Worm (Caenorhabditis elegans) whole organism, L4 larva: Measurements from ENCODE around the gene col-185.
A peak's percentile ranks its signal among the peaks of the same experiment; 100 is the strongest.

Experiments used
- F49E8.2 ChIP-seq: sonication (generic microtip); optimal IDR thresholded peaks from 2 replicates; lab custom pipeline; 2016; ENCODE audit warnings: missing compliant biosample characterization, mild to moderate bottlenecking, missing genetic modification characterization, borderline replicate concordance
- T20F7.1 ChIP-seq: fragments of 200-800 bp; sonication (Bioruptor generic); optimal IDR thresholded peaks from 2 replicates; lab custom pipeline; 2018; ENCODE audit warnings: mild to moderate bottlenecking, missing genetic modification characterization, missing compliant biosample characterization
- ZK546.5 ChIP-seq, 2 experiments: sonication (generic microtip); optimal IDR thresholded peaks; 2 replicates each; lab custom pipeline; 2017; ENCODE audit warnings: missing biosample characterization in 2 of 2, missing genetic modification characterization in 2 of 2
- aha-1 ChIP-seq: fragments of 150-350 bp; peaks from one replicate; lab custom pipeline; 2014; ENCODE audit warnings: missing biosample characterization, missing genetic modification characterization
- aly-2 ChIP-seq: sonication (generic microtip); optimal IDR thresholded peaks from 2 replicates; lab custom pipeline; 2018; ENCODE audit warnings: missing biosample characterization, missing genetic modification characterization
- ama-1 ChIP-seq: fragments of 150-350 bp; optimal IDR thresholded peaks from 2 replicates; lab custom pipeline; 2014; ENCODE audit warnings: inconsistent platforms, mixed read lengths
- ceh-20 ChIP-seq: fragments of 200-800 bp; sonication (Bioruptor generic); IDR thresholded peaks from 2 replicates; pipeline ENCODE4 v1.3.6; 2022; ENCODE audit warnings: missing genetic modification reagents, missing genetic modification characterization, missing compliant biosample characterization
- ceh-28 ChIP-seq: fragments of 150-350 bp; optimal IDR thresholded peaks from 2 replicates; lab custom pipeline; 2014; ENCODE audit warnings: missing biosample characterization, missing genetic modification reagents, missing genetic modification characterization
- ceh-32 ChIP-seq: sonication (generic microtip); optimal IDR thresholded peaks from 2 replicates; lab custom pipeline; 2016; ENCODE audit warnings: mild to moderate bottlenecking, missing genetic modification characterization, missing compliant biosample characterization; ENCODE audit not compliant: poor library complexity
- ces-1 ChIP-seq: fragments of 150-350 bp; sonication (generic microtip); optimal IDR thresholded peaks from 4 replicates; lab custom pipeline; 2014; ENCODE audit warnings: missing biosample characterization, missing genetic modification reagents, missing genetic modification characterization
- cey-2 ChIP-seq: sonication (generic microtip); optimal IDR thresholded peaks from 3 replicates; lab custom pipeline; 2017; ENCODE audit warnings: missing genetic modification characterization, mild to moderate bottlenecking, missing compliant biosample characterization, antibody characterized with exemption, borderline replicate concordance; ENCODE audit not compliant: insufficient read depth
- ctbp-1 ChIP-seq: fragments of 200-800 bp; sonication (Bioruptor generic); IDR thresholded peaks from 2 replicates; pipeline ENCODE4 v1.3.6; 2022; ENCODE audit warnings: missing genetic modification reagents, missing genetic modification characterization, missing compliant biosample characterization
- daf-16 ChIP-seq, 3 experiments: sonication (generic microtip); optimal IDR thresholded peaks; 2 replicates each; lab custom pipeline; 2016 to 2017; ENCODE audit warnings: missing genetic modification characterization in 3 of 3, missing genetic modification reagents in 3 of 3, mild to moderate bottlenecking in 2 of 3, missing compliant biosample characterization in 2 of 3, missing biosample characterization in 1 of 3, moderate library complexity in 1 of 3
- dmd-6 ChIP-seq: fragments of 200-800 bp; sonication (Bioruptor generic); IDR thresholded peaks from 2 replicates; pipeline ENCODE4 v1.3.6; 2022; ENCODE audit warnings: missing genetic modification reagents, missing genetic modification characterization, missing compliant biosample characterization
- dpl-1 ChIP-seq: fragments of 150-350 bp; optimal IDR thresholded peaks from 2 replicates; lab custom pipeline; 2014; ENCODE audit warnings: missing biosample characterization, missing genetic modification reagents, missing genetic modification characterization
- dve-1 ChIP-seq: sonication (generic microtip); optimal IDR thresholded peaks from 2 replicates; lab custom pipeline; 2017; ENCODE audit warnings: antibody characterized with exemption, mild to moderate bottlenecking, missing genetic modification characterization, missing compliant biosample characterization; ENCODE audit not compliant: insufficient read depth
- fkh-10 ChIP-seq: fragments of 150-350 bp; optimal IDR thresholded peaks from 2 replicates; lab custom pipeline; 2014; ENCODE audit warnings: missing biosample characterization, missing genetic modification reagents, missing genetic modification characterization
- hlh-11 ChIP-seq: fragments of 200-800 bp; sonication (Bioruptor generic); optimal IDR thresholded peaks from 2 replicates; lab custom pipeline; 2018; ENCODE audit warnings: mild to moderate bottlenecking, missing genetic modification characterization, missing compliant biosample characterization
- hlh-30 ChIP-seq: sonication (generic microtip); optimal IDR thresholded peaks from 2 replicates; lab custom pipeline; 2017; ENCODE audit warnings: antibody characterized with exemption, mild to moderate bottlenecking, missing genetic modification characterization, missing compliant biosample characterization; ENCODE audit not compliant: insufficient read depth
- lim-7 ChIP-seq: fragments of 200-800 bp; sonication (Bioruptor generic); IDR thresholded peaks from 2 replicates; pipeline ENCODE4 v1.3.6; 2022; ENCODE audit warnings: missing genetic modification characterization, missing compliant biosample characterization
- lsy-2 ChIP-seq, 2 experiments: fragments of 150-350 bp in 1 of 2; sonication (generic microtip) in 1 of 2; optimal IDR thresholded peaks; 2 replicates each; lab custom pipeline; 2014 to 2017; ENCODE audit warnings: missing biosample characterization in 2 of 2, missing genetic modification characterization in 2 of 2
- madf-9 ChIP-seq: fragments of 200-800 bp; sonication (Bioruptor generic); conservative IDR thresholded peaks from 2 replicates; pipeline ENCODE4 v1.3.6; 2022; ENCODE audit warnings: missing genetic modification reagents, missing genetic modification characterization, missing compliant biosample characterization
- mdl-1 ChIP-seq, 2 experiments: fragments of 150-350 bp in 1 of 2; sonication (generic microtip) in 1 of 2; optimal IDR thresholded peaks; 2 replicates each; lab custom pipeline; 2014 to 2017; ENCODE audit warnings: missing biosample characterization in 2 of 2, missing genetic modification characterization in 2 of 2
- mep-1 ChIP-seq: fragments of 150-350 bp; sonication (generic microtip); optimal IDR thresholded peaks from 3 replicates; lab custom pipeline; 2014; ENCODE audit warnings: missing biosample characterization, missing genetic modification characterization
- mxl-2 ChIP-seq: fragments of 200-800 bp; sonication (Bioruptor generic); conservative IDR thresholded peaks from 2 replicates; pipeline ENCODE4 v1.3.6; 2022; ENCODE audit warnings: missing genetic modification reagents, missing genetic modification characterization, missing compliant biosample characterization
- nhr-10 ChIP-seq: fragments of 150-350 bp; optimal IDR thresholded peaks from 2 replicates; lab custom pipeline; 2014; ENCODE audit warnings: missing biosample characterization, missing genetic modification characterization
- nhr-11 ChIP-seq: fragments of 150-350 bp; optimal IDR thresholded peaks from 2 replicates; lab custom pipeline; 2014; ENCODE audit warnings: missing biosample characterization, missing genetic modification characterization
- nhr-111 ChIP-seq: fragments of 200-800 bp; sonication (Bioruptor generic); optimal IDR thresholded peaks from 2 replicates; lab custom pipeline; 2018; ENCODE audit warnings: mild to moderate bottlenecking, missing genetic modification characterization, missing compliant biosample characterization
- nhr-237 ChIP-seq: sonication (generic microtip); optimal IDR thresholded peaks from 2 replicates; lab custom pipeline; 2017; ENCODE audit warnings: missing biosample characterization, missing genetic modification characterization
- nhr-28 ChIP-seq: fragments of 150-350 bp; optimal IDR thresholded peaks from 2 replicates; lab custom pipeline; 2014; ENCODE audit warnings: missing biosample characterization, missing genetic modification characterization
- nhr-41 ChIP-seq: fragments of 200-800 bp; sonication (Bioruptor generic); IDR thresholded peaks from 2 replicates; pipeline ENCODE4 v1.3.6; 2022; ENCODE audit warnings: missing genetic modification reagents, missing genetic modification characterization, missing compliant biosample characterization
- nhr-42 ChIP-seq: fragments of 200-800 bp; sonication (Bioruptor generic); IDR thresholded peaks from 2 replicates; pipeline ENCODE4 v1.3.6; 2022; ENCODE audit warnings: missing genetic modification characterization, missing compliant biosample characterization
- nhr-6 ChIP-seq: fragments of 150-350 bp; optimal IDR thresholded peaks from 2 replicates; lab custom pipeline; 2014; ENCODE audit warnings: missing biosample characterization, missing genetic modification characterization
- nhr-77 ChIP-seq: fragments of 150-350 bp; optimal IDR thresholded peaks from 2 replicates; lab custom pipeline; 2014; ENCODE audit warnings: missing biosample characterization, missing genetic modification characterization
- pqm-1 ChIP-seq: sonication (generic microtip); optimal IDR thresholded peaks from 2 replicates; lab custom pipeline; 2017; ENCODE audit warnings: missing biosample characterization, missing genetic modification characterization
- sdz-12 ChIP-seq: fragments of 200-800 bp; sonication (Bioruptor generic); optimal IDR thresholded peaks from 2 replicates; lab custom pipeline; 2018; ENCODE audit warnings: mild to moderate bottlenecking, missing genetic modification characterization, missing compliant biosample characterization
- set-16 ChIP-seq: fragments of 200-800 bp; sonication (Bioruptor generic); IDR thresholded peaks from 2 replicates; pipeline ENCODE4 v1.3.6; 2022; ENCODE audit warnings: missing genetic modification reagents, missing genetic modification characterization, missing compliant biosample characterization
- skn-1 ChIP-seq: fragments of 150-350 bp; optimal IDR thresholded peaks from 2 replicates; lab custom pipeline; 2014; ENCODE audit warnings: missing biosample characterization, missing genetic modification characterization
- unc-130 ChIP-seq: sonication (generic microtip); optimal IDR thresholded peaks from 2 replicates; lab custom pipeline; 2016; ENCODE audit warnings: missing genetic modification reagents, missing genetic modification characterization, missing compliant biosample characterization
- unc-62 ChIP-seq, 3 experiments: fragments of 150-350 bp in 1 of 3; sonication (generic microtip); optimal IDR thresholded peaks in 2 of 3; peaks in 1 of 3; 1 replicate in 1 of 3; 2 replicates in 2 of 3; lab custom pipeline; 2014 to 2017; ENCODE audit warnings: missing biosample characterization in 3 of 3, missing genetic modification characterization in 3 of 3, missing genetic modification reagents in 3 of 3, missing genotype in 1 of 3
- zfp-3 ChIP-seq: fragments of 200-800 bp; sonication (Bioruptor generic); conservative IDR thresholded peaks from 2 replicates; pipeline ENCODE4 v1.3.6; 2022; ENCODE audit warnings: missing genetic modification reagents, missing genetic modification characterization, missing compliant biosample characterization
- ztf-7 ChIP-seq: fragments of 150-350 bp; optimal IDR thresholded peaks from 2 replicates; lab custom pipeline; 2014; ENCODE audit warnings: missing biosample characterization, missing genetic modification characterization

Gene col-185

DNA sequence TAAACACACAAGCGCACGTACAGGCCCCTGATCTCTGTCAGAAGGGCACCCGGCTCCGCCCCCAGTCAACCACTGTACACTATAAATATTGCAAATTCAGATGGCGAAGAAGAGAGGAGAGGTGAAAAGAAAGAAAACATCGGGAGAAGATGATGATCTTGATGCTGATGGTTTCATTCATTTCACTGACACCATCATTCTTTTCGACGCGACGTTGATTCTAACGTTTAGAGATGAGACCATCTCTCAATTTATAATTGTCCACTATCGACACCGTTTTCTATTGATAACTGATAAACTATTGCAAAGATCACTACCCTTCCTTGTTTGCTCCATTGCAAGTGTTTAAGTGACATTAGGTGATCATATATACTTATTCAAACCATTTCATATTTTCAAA is 30.4 kb upstream of the col-185 start (continued):
- peak in 1 of 2 experiments; percentile 32 for TF ChIP-seq mdl-1 (tag; optimal IDR thresholded peaks at IDR 0.05; lab: Kevin White, UChicago)
- no peak for TF ChIP-seq ceh-20 (GFP tag; lab: Robert Waterston, UW)
- TF ChIP-seq dmd-6 (GFP tag; lab: Robert Waterston, UW), result peak; percentile 33
- peak; percentile 96 for TF ChIP-seq ama-1 (lab: Kevin White, UChicago)
- no peak for TF ChIP-seq daf-16 (GFP tag; optimal IDR thresholded peaks at IDR 0.05; lab: Kevin White, UChicago)
- TF ChIP-seq daf-16 (tag; optimal IDR thresholded peaks at IDR 0.05; lab: Kevin White, UChicago), result peak; percentile 42
- TF ChIP-seq zfp-3, result no peak
- TF ChIP-seq nhr-111 (GFP tag; lab: Kevin White, UChicago), result no peak

DNA sequence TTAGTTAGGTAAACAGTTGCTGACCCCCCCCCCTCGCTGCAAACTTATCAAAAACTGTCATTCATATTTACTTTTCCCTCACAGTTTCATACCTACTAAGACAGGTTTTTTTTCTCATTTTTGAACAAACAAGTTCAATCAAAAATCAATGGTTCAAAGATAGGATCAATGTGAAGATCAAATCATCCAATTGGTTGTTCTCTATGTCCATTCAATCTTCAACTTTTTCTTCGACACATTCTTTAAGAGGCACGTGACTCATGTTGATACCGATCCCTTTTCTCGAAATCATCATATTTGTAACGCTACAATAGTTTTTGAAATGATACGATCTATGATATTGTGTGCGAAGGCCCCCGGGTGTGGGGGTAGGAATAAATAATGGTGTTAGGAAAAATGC is 28.8 kb upstream of the col-185 start:
- TF ChIP-seq nhr-42 (GFP tag; lab: Robert Waterston, UW), result no peak
- TF ChIP-seq F49E8.2 (tag; lab: Kevin White, UChicago), result no peak
- peak; percentile 18 for TF ChIP-seq mep-1 (tag; lab: Kevin White, UChicago)
- TF ChIP-seq lsy-2 (tag; optimal IDR thresholded peaks at IDR 0.05; lab: Kevin White, UChicago), result peak in 1 of 2 experiments; percentile 35
- no peak for TF ChIP-seq T20F7.1 (GFP tag; lab: Kevin White, UChicago)
- no peak for TF ChIP-seq unc-130
- peak; percentile 52 for TF ChIP-seq hlh-30 (tag; lab: Kevin White, UChicago)
- TF ChIP-seq ceh-20 (GFP tag; lab: Robert Waterston, UW), result no peak
- no peak for TF ChIP-seq nhr-77
- TF ChIP-seq nhr-237 (tag; lab: Kevin White, UChicago), result no peak
- no peak for TF ChIP-seq nhr-41 (GFP tag; lab: Robert Waterston, UW)
- TF ChIP-seq mdl-1 (tag; optimal IDR thresholded peaks at IDR 0.05; lab: Kevin White, UChicago), result peak in 1 of 2 experiments; percentile 51
- TF ChIP-seq dmd-6 (GFP tag; lab: Robert Waterston, UW), result peak; percentile 58
- TF ChIP-seq nhr-28, result peak; percentile 76
- TF ChIP-seq nhr-11, result peak; percentile 13
- TF ChIP-seq dve-1 (tag; lab: Kevin White, UChicago), result peak; percentile 68
- TF ChIP-seq hlh-11 (tag; lab: Kevin White, UChicago), result peak; percentile 61
- TF ChIP-seq ama-1 (lab: Kevin White, UChicago), result no peak
- peak; percentile 13 for TF ChIP-seq nhr-10 (tag; lab: Kevin White, UChicago)
- TF ChIP-seq daf-16 (GFP tag; optimal IDR thresholded peaks at IDR 0.05; lab: Kevin White, UChicago), result no peak
- TF ChIP-seq daf-16 (tag; optimal IDR thresholded peaks at IDR 0.05; lab: Kevin White, UChicago), result peak; percentile 25
- peak in 1 of 2 experiments; percentile 96 for TF ChIP-seq unc-62 (GFP tag; optimal IDR thresholded peaks at IDR 0.05 in 1 of 2; lab: Kevin White, UChicago)
- TF ChIP-seq unc-62 (tag; optimal IDR thresholded peaks at IDR 0.05; lab: Kevin White, UChicago), result no peak
- TF ChIP-seq mxl-2 (GFP tag; lab: Robert Waterston, UW), result no peak

DNA sequence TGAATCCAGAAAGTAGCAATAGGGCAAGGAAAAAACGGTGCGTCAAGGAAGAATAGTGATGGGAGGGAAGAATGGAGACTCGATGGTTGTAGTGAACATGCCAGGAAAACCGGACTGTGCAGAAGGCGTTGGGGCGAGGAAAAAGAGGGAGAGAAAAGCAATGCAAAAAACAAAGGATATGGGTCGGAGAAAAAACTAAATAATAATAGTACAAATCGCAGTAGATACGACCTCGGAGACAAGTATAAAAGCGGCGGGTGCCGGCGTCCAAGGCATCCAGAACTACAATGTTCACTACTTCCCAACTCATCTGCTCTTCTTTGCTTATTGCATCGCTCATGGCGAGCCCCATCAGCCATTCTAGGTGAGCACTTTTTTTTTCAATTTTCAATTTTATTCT is 25.9 kb upstream of the col-185 start, which contains the start of gene R01E6.5:
R01E6.5 (plus strand) TSS at position 301 of the 400 bp plus-strand sequence.
- no peak for TF ChIP-seq aly-2 (tag; lab: Kevin White, UChicago)
- no peak for TF ChIP-seq dpl-1
- TF ChIP-seq ceh-28 (tag; lab: Kevin White, UChicago), result no peak
- no peak for TF ChIP-seq ZK546.5 (tag; optimal IDR thresholded peaks at IDR 0.05; lab: Kevin White, UChicago)
- no peak for TF ChIP-seq skn-1 (tag; lab: Kevin White, UChicago)
- TF ChIP-seq, all 104 proteins: peak for 0

DNA sequence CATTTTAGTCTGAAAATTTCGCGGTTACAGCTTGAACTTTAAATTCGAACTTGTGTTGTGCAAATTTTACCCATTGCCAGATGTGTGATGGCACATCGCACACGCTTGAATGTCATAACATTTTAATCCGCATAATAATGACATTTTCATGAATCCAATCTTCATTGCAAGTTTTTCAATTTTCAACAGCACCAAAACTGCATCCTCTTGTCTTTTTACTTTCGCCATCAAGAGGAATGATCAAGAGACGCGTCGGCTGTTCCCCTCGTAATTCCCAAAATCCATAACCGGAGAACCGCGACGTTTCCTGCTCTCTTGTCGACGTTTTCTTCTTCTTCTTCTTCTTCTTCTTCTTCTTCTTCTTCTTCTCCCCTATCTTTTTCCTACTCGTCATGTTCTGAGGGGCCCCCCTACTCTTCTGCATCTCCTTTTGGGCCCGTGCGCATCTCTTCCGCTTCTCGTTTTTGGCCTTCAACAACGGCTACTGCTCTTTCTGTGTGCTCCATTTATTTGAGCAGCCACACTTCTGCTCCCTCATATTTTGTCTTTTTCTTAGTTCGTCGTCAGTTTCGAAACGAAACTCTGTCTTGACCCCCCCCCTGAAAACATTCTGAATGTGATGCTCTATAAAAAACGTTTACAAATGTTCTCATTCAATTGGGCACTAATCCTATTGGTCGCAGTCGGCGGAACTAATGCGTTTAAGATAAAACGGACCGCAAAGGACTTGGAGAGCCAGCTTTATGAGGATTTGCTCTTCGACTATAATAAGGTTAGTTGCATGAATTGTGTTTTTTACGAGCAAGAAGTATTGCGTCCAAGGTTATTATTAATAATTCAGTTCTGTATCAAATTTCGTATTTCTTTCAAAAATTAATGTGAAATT is 21.8 kb upstream of the col-185 start, which contains the start of gene acr-12:
acr-12 (plus strand) TSS at position 430 of the 886 bp plus-strand sequence.
- TF ChIP-seq ztf-7 (tag; lab: Kevin White, UChicago), result no peak
- TF ChIP-seq nhr-6 (tag; lab: Kevin White, UChicago), result no peak
- TF ChIP-seq aha-1 (tag; lab: Kevin White, UChicago), result peak; percentile 76
- no peak for TF ChIP-seq ctbp-1 (GFP tag; lab: Robert Waterston, UW)
- TF ChIP-seq pqm-1 (tag; lab: Kevin White, UChicago), result no peak
- peak; percentile 57 for TF ChIP-seq set-16 (GFP tag; lab: Robert Waterston, UW)
- peak; percentile 74 for TF ChIP-seq ces-1 (GFP tag; lab: Kevin White, UChicago)
- TF ChIP-seq lim-7 (GFP tag; lab: Robert Waterston, UW), result no peak
- TF ChIP-seq sdz-12 (GFP tag; lab: Kevin White, UChicago), result no peak
- no peak for TF ChIP-seq ceh-32 (tag; lab: Kevin White, UChicago)
- TF ChIP-seq cey-2 (tag; lab: Kevin White, UChicago), result no peak
- TF ChIP-seq fkh-10, result peak; percentile 19
- no peak for TF ChIP-seq nhr-237 (tag; lab: Kevin White, UChicago)
- TF ChIP-seq nhr-41 (GFP tag; lab: Robert Waterston, UW), result no peak
- peak in 1 of 2 experiments; percentile 93 for TF ChIP-seq unc-62 (GFP tag; optimal IDR thresholded peaks at IDR 0.05 in 1 of 2; lab: Kevin White, UChicago)
- no peak for TF ChIP-seq unc-62 (tag; optimal IDR thresholded peaks at IDR 0.05; lab: Kevin White, UChicago)
- TF ChIP-seq mep-1 (tag; lab: Kevin White, UChicago), result no peak
- TF ChIP-seq madf-9 (GFP tag; lab: Robert Waterston, UW), result no peak
